Worm (Caenorhabditis elegans) whole organism, L4 larva: ENCODE measurements around the gene F14D12.1.

Source experiments
- D1046.2 ChIP-seq: fragments of 200-800 bp; sonication (Bioruptor generic); IDR thresholded peaks from 2 replicates; pipeline ENCODE4 v1.3.6; 2022; ENCODE audit warnings: missing genetic modification characterization, missing compliant biosample characterization
- F49E8.2 ChIP-seq: sonication (generic microtip); optimal IDR thresholded peaks from 2 replicates; lab custom pipeline; 2016; ENCODE audit warnings: missing compliant biosample characterization, mild to moderate bottlenecking, missing genetic modification characterization, borderline replicate concordance
- ZK337.2 ChIP-seq: fragments of 200-800 bp; sonication (Bioruptor generic); IDR thresholded peaks from 2 replicates; pipeline ENCODE4 v1.3.6; 2022; ENCODE audit warnings: missing genetic modification reagents, missing genetic modification characterization, missing compliant biosample characterization
- ZK546.5 ChIP-seq, 2 experiments: sonication (generic microtip); optimal IDR thresholded peaks; 2 replicates each; lab custom pipeline; 2017; ENCODE audit warnings: missing biosample characterization in 2 of 2, missing genetic modification characterization in 2 of 2
- aha-1 ChIP-seq: fragments of 150-350 bp; peaks from one replicate; lab custom pipeline; 2014; ENCODE audit warnings: missing biosample characterization, missing genetic modification characterization
- ceh-20 ChIP-seq: fragments of 200-800 bp; sonication (Bioruptor generic); IDR thresholded peaks from 2 replicates; pipeline ENCODE4 v1.3.6; 2022; ENCODE audit warnings: missing genetic modification reagents, missing genetic modification characterization, missing compliant biosample characterization
- ceh-28 ChIP-seq: fragments of 150-350 bp; optimal IDR thresholded peaks from 2 replicates; lab custom pipeline; 2014; ENCODE audit warnings: missing biosample characterization, missing genetic modification reagents, missing genetic modification characterization
- ceh-44 ChIP-seq: fragments of 200-800 bp; sonication (Bioruptor generic); IDR thresholded peaks from 2 replicates; pipeline ENCODE4 v1.3.6; 2022; ENCODE audit warnings: missing genetic modification reagents, missing genetic modification characterization, missing compliant biosample characterization
- daf-16 ChIP-seq, 3 experiments: sonication (generic microtip); optimal IDR thresholded peaks; 2 replicates each; lab custom pipeline; 2016 to 2017; ENCODE audit warnings: missing genetic modification characterization in 3 of 3, missing genetic modification reagents in 3 of 3, mild to moderate bottlenecking in 2 of 3, missing compliant biosample characterization in 2 of 3, missing biosample characterization in 1 of 3, moderate library complexity in 1 of 3
- daf-19 ChIP-seq: fragments of 200-800 bp; sonication (Bioruptor generic); conservative IDR thresholded peaks from 2 replicates; pipeline ENCODE4 v1.3.6; 2022; ENCODE audit warnings: missing genetic modification characterization, missing compliant biosample characterization
- dmd-6 ChIP-seq: fragments of 200-800 bp; sonication (Bioruptor generic); IDR thresholded peaks from 2 replicates; pipeline ENCODE4 v1.3.6; 2022; ENCODE audit warnings: missing genetic modification reagents, missing genetic modification characterization, missing compliant biosample characterization
- dmd-8 ChIP-seq: fragments of 200-800 bp; sonication (Bioruptor generic); IDR thresholded peaks from 2 replicates; pipeline ENCODE4 v1.3.6; 2022; ENCODE audit warnings: missing genetic modification characterization, missing compliant biosample characterization
- egl-43 ChIP-seq: fragments of 200-800 bp; sonication (Bioruptor generic); IDR thresholded peaks from 2 replicates; pipeline ENCODE4 v1.3.6; 2022; ENCODE audit warnings: missing genetic modification reagents, missing genetic modification characterization, missing compliant biosample characterization
- fkh-10 ChIP-seq: fragments of 150-350 bp; optimal IDR thresholded peaks from 2 replicates; lab custom pipeline; 2014; ENCODE audit warnings: missing biosample characterization, missing genetic modification reagents, missing genetic modification characterization
- fos-1 ChIP-seq: fragments of 150-350 bp; optimal IDR thresholded peaks from 2 replicates; lab custom pipeline; 2014; ENCODE audit warnings: missing biosample characterization, missing genetic modification characterization
- gei-8 ChIP-seq: fragments of 200-800 bp; sonication (Bioruptor generic); optimal IDR thresholded peaks from 2 replicates; lab custom pipeline; 2018; ENCODE audit warnings: mild to moderate bottlenecking, missing genetic modification characterization, missing compliant biosample characterization
- hlh-11 ChIP-seq: fragments of 200-800 bp; sonication (Bioruptor generic); optimal IDR thresholded peaks from 2 replicates; lab custom pipeline; 2018; ENCODE audit warnings: mild to moderate bottlenecking, missing genetic modification characterization, missing compliant biosample characterization
- hlh-30 ChIP-seq: sonication (generic microtip); optimal IDR thresholded peaks from 2 replicates; lab custom pipeline; 2017; ENCODE audit warnings: antibody characterized with exemption, mild to moderate bottlenecking, missing genetic modification characterization, missing compliant biosample characterization; ENCODE audit not compliant: insufficient read depth
- hmg-1.1 ChIP-seq: fragments of 200-800 bp; sonication (Bioruptor generic); IDR thresholded peaks from 2 replicates; pipeline ENCODE4 v1.3.6; 2022; ENCODE audit warnings: missing genetic modification reagents, missing genetic modification characterization, missing compliant biosample characterization
- jun-1 ChIP-seq: fragments of 150-350 bp; optimal IDR thresholded peaks from 2 replicates; lab custom pipeline; 2014; ENCODE audit warnings: missing biosample characterization, missing genetic modification reagents, missing genetic modification characterization
- lin-1 ChIP-seq: fragments of 200-800 bp; sonication (Bioruptor generic); IDR thresholded peaks from 2 replicates; pipeline ENCODE4 v1.3.6; 2022; ENCODE audit warnings: missing genetic modification reagents, missing genetic modification characterization, missing compliant biosample characterization
- lin-15B ChIP-seq: fragments of 150-350 bp; sonication (generic microtip); optimal IDR thresholded peaks from 3 replicates; lab custom pipeline; 2014; ENCODE audit warnings: missing biosample characterization, missing genetic modification characterization
- lin-29 ChIP-seq: fragments of 200-800 bp; sonication (Bioruptor generic); IDR thresholded peaks from 2 replicates; pipeline ENCODE4 v1.3.6; 2022; ENCODE audit warnings: missing genetic modification reagents, missing genetic modification characterization, missing compliant biosample characterization
- lin-39 ChIP-seq: fragments of 150-350 bp; optimal IDR thresholded peaks from 2 replicates; lab custom pipeline; 2014; ENCODE audit warnings: missing biosample characterization, missing genetic modification reagents, missing genetic modification characterization
- lsy-2 ChIP-seq, 2 experiments: fragments of 150-350 bp in 1 of 2; sonication (generic microtip) in 1 of 2; optimal IDR thresholded peaks; 2 replicates each; lab custom pipeline; 2014 to 2017; ENCODE audit warnings: missing biosample characterization in 2 of 2, missing genetic modification characterization in 2 of 2
- madf-5 ChIP-seq, 2 experiments: fragments of 200-800 bp; sonication (Bioruptor generic); IDR thresholded peaks; 2 replicates each; pipeline ENCODE4 v1.3.6; 2022; ENCODE audit warnings: missing compliant biosample characterization in 2 of 2, missing genetic modification characterization in 2 of 2
- mdl-1 ChIP-seq, 2 experiments: fragments of 150-350 bp in 1 of 2; sonication (generic microtip) in 1 of 2; optimal IDR thresholded peaks; 2 replicates each; lab custom pipeline; 2014 to 2017; ENCODE audit warnings: missing biosample characterization in 2 of 2, missing genetic modification characterization in 2 of 2
- mxl-2 ChIP-seq: fragments of 200-800 bp; sonication (Bioruptor generic); conservative IDR thresholded peaks from 2 replicates; pipeline ENCODE4 v1.3.6; 2022; ENCODE audit warnings: missing genetic modification reagents, missing genetic modification characterization, missing compliant biosample characterization
- mxl-3 ChIP-seq: fragments of 200-800 bp; sonication (Bioruptor generic); optimal IDR thresholded peaks from 2 replicates; lab custom pipeline; 2018; ENCODE audit warnings: mild to moderate bottlenecking, missing genetic modification characterization, missing compliant biosample characterization
- nhr-102 ChIP-seq: sonication (generic microtip); optimal IDR thresholded peaks from 2 replicates; lab custom pipeline; 2016; ENCODE audit warnings: mild to moderate bottlenecking, missing genetic modification characterization, moderate library complexity, missing compliant biosample characterization
- nhr-25 ChIP-seq: sonication (generic microtip); optimal IDR thresholded peaks from 2 replicates; lab custom pipeline; 2017; ENCODE audit warnings: missing genetic modification characterization, mild to moderate bottlenecking, missing compliant biosample characterization, antibody characterized with exemption, moderate library complexity, borderline replicate concordance; ENCODE audit not compliant: insufficient read depth
- nhr-28 ChIP-seq: fragments of 150-350 bp; optimal IDR thresholded peaks from 2 replicates; lab custom pipeline; 2014; ENCODE audit warnings: missing biosample characterization, missing genetic modification characterization
- nhr-76 ChIP-seq: fragments of 150-350 bp; optimal IDR thresholded peaks from 2 replicates; lab custom pipeline; 2014; ENCODE audit warnings: missing biosample characterization, missing genetic modification characterization
- pqm-1 ChIP-seq: sonication (generic microtip); optimal IDR thresholded peaks from 2 replicates; lab custom pipeline; 2017; ENCODE audit warnings: missing biosample characterization, missing genetic modification characterization
- rbr-2 ChIP-seq: sonication (generic microtip); optimal IDR thresholded peaks from 2 replicates; lab custom pipeline; 2016; ENCODE audit warnings: missing genotype, missing genetic modification characterization, missing compliant biosample characterization
- sdz-12 ChIP-seq: fragments of 200-800 bp; sonication (Bioruptor generic); optimal IDR thresholded peaks from 2 replicates; lab custom pipeline; 2018; ENCODE audit warnings: mild to moderate bottlenecking, missing genetic modification characterization, missing compliant biosample characterization
- set-16 ChIP-seq: fragments of 200-800 bp; sonication (Bioruptor generic); IDR thresholded peaks from 2 replicates; pipeline ENCODE4 v1.3.6; 2022; ENCODE audit warnings: missing genetic modification reagents, missing genetic modification characterization, missing compliant biosample characterization
- skn-1 ChIP-seq: fragments of 150-350 bp; optimal IDR thresholded peaks from 2 replicates; lab custom pipeline; 2014; ENCODE audit warnings: missing biosample characterization, missing genetic modification characterization
- spr-3 ChIP-seq: fragments of 200-800 bp; sonication (Bioruptor generic); optimal IDR thresholded peaks from 2 replicates; lab custom pipeline; 2018; ENCODE audit warnings: mild to moderate bottlenecking, missing genetic modification characterization, missing compliant biosample characterization
- unc-130 ChIP-seq: sonication (generic microtip); optimal IDR thresholded peaks from 2 replicates; lab custom pipeline; 2016; ENCODE audit warnings: missing genetic modification reagents, missing genetic modification characterization, missing compliant biosample characterization
- zfp-2 ChIP-seq: sonication (generic microtip); optimal IDR thresholded peaks from 2 replicates; lab custom pipeline; 2016; ENCODE audit warnings: mild to moderate bottlenecking, missing genetic modification characterization, missing compliant biosample characterization
- zfp-3 ChIP-seq: fragments of 200-800 bp; sonication (Bioruptor generic); conservative IDR thresholded peaks from 2 replicates; pipeline ENCODE4 v1.3.6; 2022; ENCODE audit warnings: missing genetic modification reagents, missing genetic modification characterization, missing compliant biosample characterization
- ztf-11 ChIP-seq: fragments of 150-350 bp; optimal IDR thresholded peaks from 2 replicates; lab custom pipeline; 2014; ENCODE audit warnings: missing biosample characterization, missing genetic modification characterization

Gene F14D12.1

DNA sequence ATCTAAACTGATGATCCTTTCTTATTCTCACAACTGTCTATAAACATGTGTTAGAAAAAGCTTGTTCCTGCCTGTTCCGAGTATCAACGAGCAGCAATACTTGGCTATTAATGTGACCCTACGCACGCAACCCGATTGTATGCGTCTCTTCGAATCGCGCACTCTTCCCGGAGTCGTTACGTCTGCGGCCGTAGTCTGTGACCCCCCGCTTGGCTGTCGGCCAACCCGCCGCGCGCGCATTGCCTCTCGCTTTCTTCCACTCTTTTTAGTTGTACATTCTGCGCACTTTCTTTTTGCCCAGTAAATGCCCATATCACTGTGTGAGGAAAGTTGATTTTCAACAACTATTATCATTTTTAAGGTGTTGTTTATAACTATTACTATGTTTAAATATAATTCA, 11.7 kb upstream of the F14D12.1 start (continued):
- no peak for TF ChIP-seq unc-130
- no peak for TF ChIP-seq madf-5 (GFP tag; IDR thresholded peaks at IDR 0.05; lab: Robert Waterston, UW)
- no peak for TF ChIP-seq ZK337.2 (GFP tag; lab: Robert Waterston, UW)
- peak in 1 of 2 experiments; percentile 14 for TF ChIP-seq daf-16 (GFP tag; optimal IDR thresholded peaks at IDR 0.05; lab: Kevin White, UChicago)
- no peak for TF ChIP-seq daf-16 (tag; optimal IDR thresholded peaks at IDR 0.05; lab: Kevin White, UChicago)
- peak; percentile 45 for TF ChIP-seq hlh-30
- TF ChIP-seq rbr-2 = peak; percentile 27
- no peak for TF ChIP-seq ceh-28 (tag; lab: Kevin White, UChicago)
- TF ChIP-seq nhr-28 (tag; lab: Kevin White, UChicago) = peak; percentile 25
- no peak for TF ChIP-seq nhr-102
- TF ChIP-seq gei-8 (GFP tag; lab: Kevin White, UChicago) = no peak
- TF ChIP-seq lin-39 (tag; lab: Kevin White, UChicago) = no peak
- TF ChIP-seq aha-1 (tag; lab: Kevin White, UChicago) = peak; percentile 93
- 0 out of 2 replicates have a peak, but pooled peaks have one; percentile 44 for TF ChIP-seq ceh-20 (GFP tag; lab: Robert Waterston, UW)
- no peak for TF ChIP-seq egl-43 (GFP tag; lab: Robert Waterston, UW)
- TF ChIP-seq pqm-1 (tag; lab: Kevin White, UChicago) = no peak
- no peak for TF ChIP-seq nhr-25 (tag; lab: Kevin White, UChicago)
- TF ChIP-seq lsy-2 (tag; optimal IDR thresholded peaks at IDR 0.05; lab: Kevin White, UChicago) = no peak
- TF ChIP-seq spr-3 (GFP tag; lab: Kevin White, UChicago) = no peak
- peak; percentile 72 for TF ChIP-seq set-16 (GFP tag; lab: Robert Waterston, UW)
- no peak for TF ChIP-seq lin-29 (GFP tag; lab: Robert Waterston, UW)
- no peak for TF ChIP-seq fkh-10 (GFP tag; lab: Kevin White, UChicago)
- no peak for TF ChIP-seq jun-1 (tag; lab: Kevin White, UChicago)
- no peak for TF ChIP-seq ZK546.5 (tag; optimal IDR thresholded peaks at IDR 0.05; lab: Kevin White, UChicago)
- no peak for TF ChIP-seq dmd-8 (GFP tag; lab: Robert Waterston, UW)
- TF ChIP-seq D1046.2 (GFP tag; lab: Robert Waterston, UW) = no peak
- no peak for TF ChIP-seq ztf-11 (tag; lab: Kevin White, UChicago)
- TF ChIP-seq lin-15B = no peak
- peak in 1 of 2 experiments; percentile 8 for TF ChIP-seq mdl-1 (tag; optimal IDR thresholded peaks at IDR 0.05; lab: Kevin White, UChicago)
- peak; percentile 21; the same call in 1 of the 2 replicates for TF ChIP-seq dmd-6 (GFP tag; lab: Robert Waterston, UW)
- no peak for TF ChIP-seq F49E8.2 (tag; lab: Kevin White, UChicago)
- TF ChIP-seq daf-19 (GFP tag; lab: Robert Waterston, UW) = no peak
- no peak for TF ChIP-seq zfp-3 (GFP tag; lab: Robert Waterston, UW)
- TF ChIP-seq hmg-1.1 (GFP tag; lab: Robert Waterston, UW) = peak; percentile 67
- TF ChIP-seq fos-1 (tag; lab: Kevin White, UChicago) = no peak
- TF ChIP-seq hlh-11 (tag; lab: Kevin White, UChicago) = peak; percentile 44
- TF ChIP-seq zfp-2 (tag; lab: Kevin White, UChicago) = no peak
- no peak for TF ChIP-seq sdz-12
- no peak for TF ChIP-seq lin-1
- peak; percentile 38 for TF ChIP-seq mxl-3
- TF ChIP-seq nhr-76 (tag; lab: Kevin White, UChicago) = no peak
- TF ChIP-seq ceh-44 (GFP tag; lab: Robert Waterston, UW) = no peak
- TF ChIP-seq mxl-2 = no peak
- no peak for TF ChIP-seq skn-1 (tag; lab: Kevin White, UChicago)
